Fruit fly (Drosophila melanogaster): ENCODE measurements around the gene CG42553.

CG42553 gene

dm6 chr3L:804557-805260, 29.2 kb upstream of the CG42553 start:
- TF ChIP-seq rgr (GFP tag; optimal IDR thresholded peaks at IDR 0.05) (peak; percentile 49), fru (GFP tag; optimal IDR thresholded peaks at IDR 0.05) (peak; percentile 62), dsf (GFP tag; optimal IDR thresholded peaks at IDR 0.05; ENCODE audit: borderline replicate concordance) (no peak), OdsH (GFP tag; optimal IDR thresholded peaks at IDR 0.05) (peak; percentile 45), ey (GFP tag; optimal IDR thresholded peaks at IDR 0.05) (peak; percentile 45), CrebA (GFP tag; optimal IDR thresholded peaks at IDR 0.05; ENCODE audit: borderline replicate concordance) (no peak), psq (GFP tag; optimal IDR thresholded peaks at IDR 0.05) (peak; percentile 18), Sp1 (GFP tag; optimal IDR thresholded peaks at IDR 0.05) (peak; percentile 51), Hr78 (GFP tag; optimal IDR thresholded peaks at IDR 0.05) (no peak), foxo (GFP tag; optimal IDR thresholded peaks at IDR 0.05) (peak in 1 of 2 experiments; percentile 61), GATAd (GFP tag; optimal IDR thresholded peaks at IDR 0.05) (no peak), jim (GFP tag; optimal IDR thresholded peaks at IDR 0.05) (no peak), HLH106 (tag; optimal IDR thresholded peaks at IDR 0.05) (peak; percentile 43), Dfd (GFP tag; optimal IDR thresholded peaks at IDR 0.05) (no peak), brk (GFP tag; optimal IDR thresholded peaks at IDR 0.05) (no peak), dmrt93B (GFP tag; optimal IDR thresholded peaks at IDR 0.05) (no peak), dl (GFP tag; optimal IDR thresholded peaks at IDR 0.05; ENCODE audit: insufficient read depth in 1 of 2, partially characterized antibody in 2 of 2) (no peak), woc (GFP tag; optimal IDR thresholded peaks at IDR 0.05) (peak; percentile 24), lola (GFP tag; optimal IDR thresholded peaks at IDR 0.05) (no peak), Vsx2 (GFP tag; optimal IDR thresholded peaks at IDR 0.05; ENCODE audit: partially characterized antibody) (no peak), Mio (GFP tag; optimal IDR thresholded peaks at IDR 0.05) (no peak), h (GFP tag; optimal IDR thresholded peaks at IDR 0.05) (peak; percentile 58), br (GFP tag; optimal IDR thresholded peaks at IDR 0.05) (no peak)

dm6 chr3L:805642-806218, 28.2 kb upstream of the CG42553 start:
- peak; percentile 8 for TF ChIP-seq tai (GFP tag; optimal IDR thresholded peaks at IDR 0.05)
- TF ChIP-seq foxo (GFP tag; optimal IDR thresholded peaks at IDR 0.05) = peak in 1 of 2 experiments; percentile 55
- TF ChIP-seq Mio (GFP tag; optimal IDR thresholded peaks at IDR 0.05) = no peak
- no peak for TF ChIP-seq jim (GFP tag; optimal IDR thresholded peaks at IDR 0.05)
- peak; percentile 12 for TF ChIP-seq HLH106 (tag; optimal IDR thresholded peaks at IDR 0.05)
- peak; percentile 59 for TF ChIP-seq fru (GFP tag; optimal IDR thresholded peaks at IDR 0.05)
- TF ChIP-seq Vsx2 (GFP tag; optimal IDR thresholded peaks at IDR 0.05; ENCODE audit: partially characterized antibody) = no peak
- no peak for TF ChIP-seq brk (GFP tag; optimal IDR thresholded peaks at IDR 0.05)
- no peak for TF ChIP-seq dsf (GFP tag; optimal IDR thresholded peaks at IDR 0.05; ENCODE audit: borderline replicate concordance)
- TF ChIP-seq h (GFP tag; optimal IDR thresholded peaks at IDR 0.05) = peak; percentile 42
- no peak for TF ChIP-seq br (GFP tag; optimal IDR thresholded peaks at IDR 0.05)
- peak; percentile 21 for TF ChIP-seq rgr (GFP tag; optimal IDR thresholded peaks at IDR 0.05)
- TF ChIP-seq CG9705 (GFP tag; optimal IDR thresholded peaks at IDR 0.05) = no peak
- TF ChIP-seq OdsH (GFP tag; optimal IDR thresholded peaks at IDR 0.05) = no peak
- TF ChIP-seq sage (GFP tag; optimal IDR thresholded peaks at IDR 0.05) = no peak
- TF ChIP-seq Abd-B (GFP tag; optimal IDR thresholded peaks at IDR 0.05) = no peak
- peak; percentile 13 for TF ChIP-seq Hnf4 (GFP tag; optimal IDR thresholded peaks at IDR 0.05)
- TF ChIP-seq Hr78 (GFP tag; optimal IDR thresholded peaks at IDR 0.05) = no peak
- peak; percentile 39 for TF ChIP-seq ey (GFP tag; optimal IDR thresholded peaks at IDR 0.05)
- TF ChIP-seq Dif (GFP tag; optimal IDR thresholded peaks at IDR 0.05; ENCODE audit: partially characterized antibody) = no peak
- no peak for TF ChIP-seq CG32264 (GFP tag; optimal IDR thresholded peaks at IDR 0.05)
- no peak for TF ChIP-seq woc (GFP tag; optimal IDR thresholded peaks at IDR 0.05)
- TF ChIP-seq Hr83 (GFP tag; optimal IDR thresholded peaks at IDR 0.05; ENCODE audit: poor library complexity, severe bottlenecking) = no peak
- no peak for TF ChIP-seq Myc (optimal IDR thresholded peaks at IDR 0.05)
- TF ChIP-seq N (GFP tag; optimal IDR thresholded peaks at IDR 0.05) = no peak
- TF ChIP-seq Jra (GFP tag; optimal IDR thresholded peaks at IDR 0.05) = no peak
- TF ChIP-seq Rel (GFP tag; optimal IDR thresholded peaks at IDR 0.05) = no peak
- no peak for TF ChIP-seq Rel (tag; optimal IDR thresholded peaks at IDR 0.05)
- no peak for TF ChIP-seq sv (GFP tag; optimal IDR thresholded peaks at IDR 0.05)
- TF ChIP-seq lola (GFP tag; optimal IDR thresholded peaks at IDR 0.05) = no peak
- no peak for TF ChIP-seq GATAd (GFP tag; optimal IDR thresholded peaks at IDR 0.05)
- TF ChIP-seq psq (GFP tag; optimal IDR thresholded peaks at IDR 0.05) = peak; percentile 2
- no peak for TF ChIP-seq usp (GFP tag; optimal IDR thresholded peaks at IDR 0.05)
- TF ChIP-seq CrebA (GFP tag; optimal IDR thresholded peaks at IDR 0.05; ENCODE audit: borderline replicate concordance) = no peak
- no peak for TF ChIP-seq Sp1 (GFP tag; optimal IDR thresholded peaks at IDR 0.05)
- TF ChIP-seq dl (GFP tag; optimal IDR thresholded peaks at IDR 0.05; ENCODE audit: insufficient read depth in 1 of 2, partially characterized antibody in 2 of 2) = no peak
- no peak for TF ChIP-seq Dfd (GFP tag; optimal IDR thresholded peaks at IDR 0.05)
- no peak for TF ChIP-seq dmrt93B (GFP tag; optimal IDR thresholded peaks at IDR 0.05)
- TF ChIP-seq pan (optimal IDR thresholded peaks at IDR 0.05) = no peak

All from whole organism, wandering third instar larva.